Fruit fly (Drosophila melanogaster) whole organism, pupa: ENCODE data around the gene Dis3.

Experiments used
- CG13204 ChIP-seq: fragments of 200-800 bp; sonication (Bioruptor generic); optimal IDR thresholded peaks from 2 replicates; lab custom pipeline; 2018; ENCODE audit warnings: missing biosample characterization, mild to moderate bottlenecking, missing genetic modification characterization, moderate library complexity
- CG17806 ChIP-seq: fragments of 200-800 bp; sonication (Bioruptor generic); optimal IDR thresholded peaks from 2 replicates; lab custom pipeline; 2018; ENCODE audit warnings: missing biosample characterization, mild to moderate bottlenecking, missing genetic modification characterization, moderate library complexity
- CG32121 ChIP-seq: fragments of 200-800 bp; sonication (Bioruptor generic); IDR thresholded peaks from 2 replicates; pipeline ENCODE4 v1.3.6; 2022; ENCODE audit warnings: missing biosample characterization, missing genetic modification characterization
- CG34367 ChIP-seq: fragments of 200-800 bp; sonication (Bioruptor generic); optimal IDR thresholded peaks from 2 replicates; lab custom pipeline; 2018; ENCODE audit warnings: missing biosample characterization, mild to moderate bottlenecking, missing genetic modification characterization
- CG4496 ChIP-seq: fragments of 200-800 bp; sonication (Bioruptor generic); IDR thresholded peaks from 3 replicates; pipeline ENCODE4 v1.3.6; 2022; ENCODE audit warnings: missing biosample characterization, missing genetic modification characterization
- CG8301 ChIP-seq: fragments of 200-800 bp; sonication (Bioruptor generic); optimal IDR thresholded peaks from 2 replicates; lab custom pipeline; 2018; ENCODE audit warnings: missing biosample characterization, mild to moderate bottlenecking, missing genetic modification characterization
- CG9948 ChIP-seq: fragments of 200-800 bp; sonication (Bioruptor generic); optimal IDR thresholded peaks from 2 replicates; lab custom pipeline; 2018; ENCODE audit warnings: missing biosample characterization, mild to moderate bottlenecking, missing genetic modification characterization, moderate library complexity
- EcR ChIP-seq: fragments of 200-800 bp; sonication (Bioruptor generic); optimal IDR thresholded peaks from 3 replicates; lab custom pipeline; 2019; ENCODE audit warnings: missing biosample characterization, missing genetic modification characterization, mild to moderate bottlenecking, moderate library complexity, missing genetic modification reagents
- Pif1A ChIP-seq: fragments of 200-800 bp; sonication (Bioruptor generic); optimal IDR thresholded peaks from 3 replicates; lab custom pipeline; 2016; ENCODE audit warnings: missing biosample characterization, missing genetic modification characterization
- gl ChIP-seq: fragments of 200-800 bp; sonication (Bioruptor generic); optimal IDR thresholded peaks from 2 replicates; lab custom pipeline; 2018; ENCODE audit warnings: missing biosample characterization, mild to moderate bottlenecking, missing genetic modification characterization
- rn ChIP-seq: fragments of 200-800 bp; sonication (Bioruptor generic); IDR thresholded peaks from 2 replicates; pipeline ENCODE4 v1.3.6; 2022; ENCODE audit warnings: missing biosample characterization, missing genetic modification characterization

DNA sequence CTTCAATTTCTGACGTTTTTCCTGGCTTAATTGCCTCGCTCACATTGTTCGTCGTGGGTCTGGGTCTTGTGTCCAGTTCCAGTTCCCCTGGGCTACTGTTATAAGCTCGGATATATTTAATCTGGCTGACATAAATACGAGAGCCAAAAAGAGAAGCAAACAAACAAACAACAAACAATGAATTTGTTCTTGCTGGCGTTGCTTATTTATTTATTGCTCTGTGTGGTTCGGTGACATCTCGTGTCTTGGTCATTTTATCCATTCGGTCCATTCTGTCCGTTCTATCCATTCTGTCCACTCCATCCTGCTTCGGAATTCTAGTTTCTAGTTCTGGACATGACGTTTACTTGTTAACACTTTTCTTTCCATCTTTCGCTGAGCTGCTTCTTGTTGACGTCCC, 51.7 kb downstream of the Dis3 start, which contains the start of gene CG17780:
- TF ChIP-seq CG13204 (GFP tag; lab: Kevin White, UChicago) (no peak), CG32121 (GFP tag; lab: Robert Waterston, UW) (no peak), Pif1A (GFP tag; lab: Kevin White, UChicago) (no peak), CG9948 (tag; lab: Kevin White, UChicago) (no peak), CG34367 (tag; lab: Kevin White, UChicago) (no peak), gl (tag; lab: Kevin White, UChicago) (no peak), CG4496 (GFP tag; lab: Robert Waterston, UW) (no peak), EcR (GFP tag; lab: Kevin White, UChicago) (no peak), rn (GFP tag; lab: Robert Waterston, UW) (no peak), CG8301 (tag; lab: Kevin White, UChicago) (no peak), CG17806 (no peak)
